Fruit fly (Drosophila melanogaster) whole organism, embryonic: Measurements from ENCODE around the gene CG2182.

Source experiments
- Bgb ChIP-seq: fragments of 200-800 bp; sonication (Bioruptor generic); IDR thresholded peaks from 2 replicates; pipeline ENCODE4 v1.3.6; 2022; ENCODE audit warnings: missing biosample characterization, missing genetic modification characterization; ENCODE audit not compliant: partially characterized antibody
- Blimp-1 ChIP-seq: fragments of 200-800 bp; sonication (Bioruptor generic); optimal IDR thresholded peaks from 3 replicates; lab custom pipeline; 2018; ENCODE audit warnings: missing biosample characterization, missing genetic modification characterization, mild to moderate bottlenecking, moderate library complexity, missing genetic modification reagents
- C15 ChIP-seq: fragments of 200-800 bp; sonication (Bioruptor generic); IDR thresholded peaks from 3 replicates; pipeline ENCODE4 v1.3.6; 2022; ENCODE audit warnings: missing biosample characterization, missing genetic modification characterization
- CG11093 ChIP-seq: fragments of 200-800 bp; sonication (Bioruptor generic); IDR thresholded peaks from 3 replicates; pipeline ENCODE4 v1.3.6; 2022; ENCODE audit warnings: missing biosample characterization, missing genetic modification characterization
- CG11456 ChIP-seq: fragments of 200-800 bp; sonication (Bioruptor generic); IDR thresholded peaks from 3 replicates; pipeline ENCODE4 v1.3.6; 2022; ENCODE audit warnings: missing biosample characterization, missing genetic modification characterization
- CG12104 ChIP-seq: fragments of 200-800 bp; sonication (Bioruptor generic); optimal IDR thresholded peaks from 3 replicates; lab custom pipeline; 2016; ENCODE audit warnings: missing biosample characterization, missing genetic modification characterization
- CG12236 ChIP-seq: fragments of 200-800 bp; sonication (Bioruptor generic); optimal IDR thresholded peaks from 2 replicates; lab custom pipeline; 2016; ENCODE audit warnings: missing biosample characterization, missing genetic modification characterization
- CG12299 ChIP-seq: fragments of 200-800 bp; sonication (Bioruptor generic); optimal IDR thresholded peaks from 2 replicates; lab custom pipeline; 2018; ENCODE audit warnings: missing biosample characterization, mild to moderate bottlenecking, missing genetic modification characterization
- CG12659 ChIP-seq: fragments of 200-800 bp; sonication (Bioruptor generic); optimal IDR thresholded peaks from 3 replicates; lab custom pipeline; 2017; ENCODE audit warnings: mild to moderate bottlenecking, missing biosample characterization, missing genetic modification reagents, missing genetic modification characterization
- CG17359 ChIP-seq: fragments of 200-800 bp; sonication (Bioruptor generic); optimal IDR thresholded peaks from 3 replicates; lab custom pipeline; 2018; ENCODE audit warnings: missing biosample characterization, mild to moderate bottlenecking, missing genetic modification characterization, moderate library complexity
- CG17385 ChIP-seq: fragments of 200-800 bp; sonication (Bioruptor generic); optimal IDR thresholded peaks from 3 replicates; lab custom pipeline; 2018; ENCODE audit warnings: missing biosample characterization, mild to moderate bottlenecking, missing genetic modification characterization
- CG17829 ChIP-seq: fragments of 200-800 bp; optimal IDR thresholded peaks from 2 replicates; lab custom pipeline; 2019; ENCODE audit warnings: missing biosample characterization, mild to moderate bottlenecking, missing genetic modification characterization, moderate library complexity
- CG18619 ChIP-seq: fragments of 200-800 bp; sonication (Bioruptor generic); optimal IDR thresholded peaks from 3 replicates; lab custom pipeline; 2017; ENCODE audit warnings: missing biosample characterization, mild to moderate bottlenecking, missing genetic modification characterization
- CG18764 ChIP-seq: fragments of 200-800 bp; sonication (Bioruptor generic); optimal IDR thresholded peaks from 3 replicates; lab custom pipeline; 2016; ENCODE audit warnings: missing biosample characterization, missing genetic modification characterization
- CG30403 ChIP-seq: fragments of 200-800 bp; sonication (Bioruptor generic); optimal IDR thresholded peaks from 3 replicates; lab custom pipeline; 2016; ENCODE audit warnings: missing biosample characterization, missing genetic modification characterization
- CG3726 ChIP-seq: fragments of 200-800 bp; sonication (Bioruptor generic); IDR thresholded peaks from 3 replicates; pipeline ENCODE4, ENCODE4 v1.3.6; 2022; ENCODE audit warnings: missing biosample characterization, missing genetic modification characterization
- CG8290 ChIP-seq, 3 experiments: fragments of 200-800 bp; sonication (Bioruptor generic); optimal IDR thresholded peaks; 2 replicates each; lab custom pipeline; 2016 to 2019; ENCODE audit warnings: missing biosample characterization in 3 of 3, missing genetic modification characterization in 3 of 3, mild to moderate bottlenecking in 2 of 3, moderate library complexity in 1 of 3
- CG8924 ChIP-seq: fragments of 200-800 bp; optimal IDR thresholded peaks from 3 replicates; lab custom pipeline; 2019; ENCODE audit warnings: missing biosample characterization, mild to moderate bottlenecking, missing genetic modification characterization, moderate library complexity
- CG8944 ChIP-seq: fragments of 200-800 bp; sonication (Bioruptor generic); optimal IDR thresholded peaks from 3 replicates; lab custom pipeline; 2016; ENCODE audit warnings: missing biosample characterization, missing genetic modification characterization
- CG9215 ChIP-seq: fragments of 200-800 bp; sonication (Bioruptor generic); IDR thresholded peaks from 2 replicates; pipeline ENCODE4 v1.3.6; 2022; ENCODE audit warnings: missing biosample characterization, missing genetic modification characterization
- CG9437 ChIP-seq: fragments of 200-800 bp; sonication (Bioruptor generic); optimal IDR thresholded peaks from 2 replicates; lab custom pipeline; 2018; ENCODE audit warnings: missing biosample characterization, mild to moderate bottlenecking, missing genetic modification characterization
- CG9797 ChIP-seq: fragments of 200-800 bp; sonication (Bioruptor generic); optimal IDR thresholded peaks from 3 replicates; lab custom pipeline; 2018; ENCODE audit warnings: missing biosample characterization, mild to moderate bottlenecking, missing genetic modification characterization
- D ChIP-seq, 2 experiments: fragments of 200-800 bp in 1 of 2; fragments of >200 bp in 1 of 2; sonication (Bioruptor generic) in 1 of 2; optimal IDR thresholded peaks; 2 replicates in 1 of 2; 3 replicates in 1 of 2; lab custom pipeline; 2017; ENCODE audit warnings: mild to moderate bottlenecking in 1 of 2, missing biosample characterization in 1 of 2, missing genetic modification characterization in 1 of 2, missing genetic modification reagents in 1 of 2
- Dfd ChIP-seq, 2 experiments: fragments of >200 bp; optimal IDR thresholded peaks; 2 replicates each; lab custom pipeline; 2017; ENCODE audit warnings: missing biosample characterization in 2 of 2, missing genetic modification characterization in 2 of 2
- Gug ChIP-seq: fragments of 200-800 bp; sonication (Bioruptor generic); IDR thresholded peaks from 4 replicates; pipeline ENCODE4 v1.3.6; 2022; ENCODE audit warnings: missing biosample characterization, missing genetic modification characterization
- Hand ChIP-seq: fragments of 200-800 bp; sonication (Bioruptor generic); optimal IDR thresholded peaks from 2 replicates; lab custom pipeline; 2017; ENCODE audit warnings: mild to moderate bottlenecking, missing biosample characterization, missing genetic modification reagents, missing genetic modification characterization
- Hey ChIP-seq: fragments of 200-800 bp; sonication (Bioruptor generic); optimal IDR thresholded peaks from 3 replicates; lab custom pipeline; 2018; ENCODE audit warnings: missing biosample characterization, mild to moderate bottlenecking, missing genetic modification characterization
- HmgZ ChIP-seq: fragments of 200-800 bp; sonication (Bioruptor generic); optimal IDR thresholded peaks from 2 replicates; lab custom pipeline; 2018; ENCODE audit warnings: missing biosample characterization, mild to moderate bottlenecking, missing genetic modification characterization
- NC2β ChIP-seq: fragments of 200-800 bp; sonication (Bioruptor generic); optimal IDR thresholded peaks from 2 replicates; lab custom pipeline; 2016; ENCODE audit warnings: missing biosample characterization, missing genetic modification characterization
- Oli ChIP-seq: fragments of 200-800 bp; sonication (Bioruptor generic); optimal IDR thresholded peaks from 2 replicates; lab custom pipeline; 2018; ENCODE audit warnings: missing biosample characterization, mild to moderate bottlenecking, missing genetic modification characterization, moderate library complexity
- Rx ChIP-seq: fragments of 200-800 bp; sonication (Bioruptor generic); IDR thresholded peaks from 2 replicates; pipeline ENCODE4 v1.3.6; 2022; ENCODE audit warnings: missing biosample characterization, missing genetic modification characterization
- Sox100B ChIP-seq: fragments of 200-800 bp; sonication (Bioruptor generic); optimal IDR thresholded peaks from 3 replicates; lab custom pipeline; 2018; ENCODE audit warnings: missing biosample characterization, mild to moderate bottlenecking, missing genetic modification characterization
- Trl ChIP-seq, 3 experiments: fragments of >200 bp in 2 of 3; fragments of 200-800 bp in 1 of 3; sonication (Bioruptor generic) in 1 of 3; optimal IDR thresholded peaks; 2 replicates in 1 of 3; 3 replicates in 2 of 3; lab custom pipeline; 2016 to 2017; ENCODE audit warnings: missing biosample characterization in 1 of 3, missing genetic modification characterization in 1 of 3
- bigmax ChIP-seq: fragments of 200-800 bp; sonication (Bioruptor generic); optimal IDR thresholded peaks from 2 replicates; lab custom pipeline; 2018; ENCODE audit warnings: missing biosample characterization, mild to moderate bottlenecking, missing genetic modification characterization
- crc ChIP-seq: fragments of 200-800 bp; sonication (Bioruptor generic); optimal IDR thresholded peaks from 2 replicates; lab custom pipeline; 2016; ENCODE audit warnings: missing biosample characterization, missing genetic modification characterization
- dati ChIP-seq: fragments of 200-800 bp; sonication (Bioruptor generic); IDR thresholded peaks from 2 replicates; pipeline ENCODE4 v1.3.6; 2022; ENCODE audit warnings: missing biosample characterization, missing genetic modification characterization
- gce ChIP-seq: fragments of 200-800 bp; sonication (Bioruptor generic); IDR thresholded peaks from 3 replicates; pipeline ENCODE4 v1.3.6; 2022; ENCODE audit warnings: missing biosample characterization, missing genetic modification characterization
- grau ChIP-seq: fragments of 200-800 bp; optimal IDR thresholded peaks from 3 replicates; lab custom pipeline; 2019; ENCODE audit warnings: missing biosample characterization, mild to moderate bottlenecking, missing genetic modification characterization, moderate library complexity
- nau ChIP-seq: fragments of 200-800 bp; sonication (Bioruptor generic); optimal IDR thresholded peaks from 3 replicates; lab custom pipeline; 2017; ENCODE audit warnings: missing biosample characterization, mild to moderate bottlenecking, missing genetic modification characterization, missing genetic modification reagents
- onecut ChIP-seq: fragments of 200-800 bp; sonication (Bioruptor generic); IDR thresholded peaks from 2 replicates; pipeline ENCODE4 v1.3.6; 2022; ENCODE audit warnings: missing biosample characterization, missing genetic modification characterization
- pan ChIP-seq, 4 experiments: fragments of >200 bp in 3 of 4; fragments of 200-800 bp in 1 of 4; sonication (Bioruptor generic) in 1 of 4; optimal IDR thresholded peaks in 3 of 4; IDR thresholded peaks in 1 of 4; 2 replicates each; pipeline versions ENCODE4 v1.3.6 to Lab custom; 2017 to 2022; ENCODE audit warnings: missing biosample characterization in 2 of 4, missing genetic modification characterization in 2 of 4, mixed read lengths in 1 of 4
- pzg ChIP-seq: fragments of 200-800 bp; sonication (Bioruptor generic); optimal IDR thresholded peaks from 3 replicates; lab custom pipeline; 2018; ENCODE audit warnings: missing biosample characterization, mild to moderate bottlenecking, missing genetic modification characterization, moderate library complexity
- rib ChIP-seq: fragments of 200-800 bp; sonication (Bioruptor generic); IDR thresholded peaks from 2 replicates; pipeline ENCODE4 v1.3.6; 2022; ENCODE audit warnings: missing biosample characterization, missing genetic modification characterization
- sima ChIP-seq: fragments of 200-800 bp; sonication (Bioruptor generic); optimal IDR thresholded peaks from 2 replicates; lab custom pipeline; 2016; ENCODE audit warnings: missing biosample characterization, missing genetic modification characterization
- so ChIP-seq: fragments of 200-800 bp; sonication (Bioruptor generic); IDR thresholded peaks from 3 replicates; pipeline ENCODE4 v1.3.6; 2022; ENCODE audit warnings: missing biosample characterization, missing genetic modification characterization
- twi ChIP-seq: fragments of 200-800 bp; optimal IDR thresholded peaks from 2 replicates; lab custom pipeline; 2019; ENCODE audit warnings: missing biosample characterization, mild to moderate bottlenecking, missing genetic modification characterization, moderate library complexity
- vnd ChIP-seq: fragments of 200-800 bp; sonication (Bioruptor generic); IDR thresholded peaks from 3 replicates; pipeline ENCODE4 v1.3.6; 2022; ENCODE audit warnings: missing biosample characterization, missing genetic modification characterization; ENCODE audit not compliant: partially characterized antibody
- yki ChIP-seq: fragments of >200 bp; optimal IDR thresholded peaks from 3 replicates; lab custom pipeline; 2018

CG2182 gene

DNA sequence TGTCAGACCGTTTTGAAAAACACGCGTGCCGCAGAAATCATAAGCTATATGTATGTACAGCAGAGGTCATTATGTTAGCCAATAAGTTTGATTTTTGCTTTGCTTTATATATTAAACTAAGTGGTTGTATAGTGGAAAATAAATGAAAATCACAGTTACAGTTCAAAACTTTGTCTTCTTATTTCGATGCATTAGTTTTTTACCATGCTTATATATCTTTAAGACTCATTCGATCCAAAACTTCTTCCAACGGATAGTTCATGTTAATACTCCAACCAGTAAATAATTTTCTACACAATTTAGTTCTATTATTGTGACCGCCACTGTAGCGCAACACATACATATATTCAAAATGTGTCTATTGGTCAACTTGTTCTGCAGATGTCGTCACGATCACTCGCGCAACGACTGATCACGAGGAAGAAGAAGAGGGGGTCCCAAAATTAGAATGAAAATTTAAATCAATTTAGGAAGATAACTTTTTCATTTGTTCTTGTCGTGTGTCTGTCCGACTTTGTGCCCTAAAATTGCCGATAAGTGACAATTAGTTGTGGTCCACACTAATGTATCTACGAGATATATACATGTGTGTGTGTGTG is 45.9 kb upstream of the CG2182 start (continued):
- no peak for TF ChIP-seq Trl (optimal IDR thresholded peaks at IDR 0.05; lab: Kevin White, UChicago)
- peak; percentile 42 for TF ChIP-seq Trl (GFP tag; optimal IDR thresholded peaks at IDR 0.05; lab: Kevin White, UChicago)
- no peak for TF ChIP-seq Hey (tag; lab: Kevin White, UChicago)
- no peak for TF ChIP-seq Blimp-1 (GFP tag; lab: Kevin White, UChicago)
- TF ChIP-seq CG17385 (GFP tag; lab: Kevin White, UChicago), result peak; percentile 76
- peak; percentile 30; the same call in 1 of the 4 replicates for TF ChIP-seq Gug (GFP tag; lab: Robert Waterston, UW)
- TF ChIP-seq CG18764 (GFP tag; lab: Kevin White, UChicago), result no peak
- TF ChIP-seq D (optimal IDR thresholded peaks at IDR 0.05; lab: Kevin White, UChicago), result no peak
- TF ChIP-seq D (GFP tag; optimal IDR thresholded peaks at IDR 0.05; lab: Kevin White, UChicago), result peak; percentile 68
- no peak for TF ChIP-seq twi (tag; lab: Kevin White, UChicago)
- TF ChIP-seq nau (GFP tag; lab: Kevin White, UChicago), result no peak
- TF ChIP-seq so (GFP tag; lab: Robert Waterston, UW), result no peak; the same call in 2 of the 3 replicates
- peak; percentile 59 for TF ChIP-seq CG9437
- no peak for TF ChIP-seq gce (GFP tag; lab: Robert Waterston, UW)
- TF ChIP-seq CG12236, result no peak
- peak; percentile 44 for TF ChIP-seq CG12299 (tag; lab: Kevin White, UChicago)
- peak; percentile 76 for TF ChIP-seq Oli
- peak; percentile 43; the same call in 1 of the 2 replicates for TF ChIP-seq onecut
- no peak for TF ChIP-seq CG11093 (GFP tag; lab: Robert Waterston, UW)
- TF ChIP-seq CG9797, result no peak
- TF ChIP-seq CG17829, result peak; percentile 80
- peak; percentile 37 for TF ChIP-seq Hand (GFP tag; lab: Kevin White, UChicago)
- 0 out of 2 replicates have a peak, but pooled peaks have one; percentile 12 for TF ChIP-seq Rx (GFP tag; lab: Robert Waterston, UW)
- peak; percentile 35; the same call in 1 of the 2 replicates for TF ChIP-seq CG9215
- no peak for TF ChIP-seq pan (optimal IDR thresholded peaks at IDR 0.05; lab: Kevin White, UChicago)
- peak in 1 of 2 experiments; percentile 45 for TF ChIP-seq pan (GFP tag; optimal IDR thresholded peaks at IDR 0.05 in 1 of 2, IDR thresholded peaks at IDR 0.05 in 1 of 2)
- no peak for TF ChIP-seq CG17359 (tag; lab: Kevin White, UChicago)
- TF ChIP-seq dati, result no peak
- TF ChIP-seq pzg, result no peak
- TF ChIP-seq CG12104 (GFP tag; lab: Kevin White, UChicago), result peak; percentile 29
- no peak for TF ChIP-seq CG8944
- TF ChIP-seq CG8290 (GFP tag; optimal IDR thresholded peaks at IDR 0.05; lab: Kevin White, UChicago), result no peak
- no peak for TF ChIP-seq CG8290 (tag; optimal IDR thresholded peaks at IDR 0.05; lab: Kevin White, UChicago)
- TF ChIP-seq CG18619 (GFP tag; lab: Kevin White, UChicago), result peak; percentile 59
- peak; percentile 62 for TF ChIP-seq CG12659 (GFP tag; lab: Kevin White, UChicago)
- no peak for TF ChIP-seq Sox100B (GFP tag; lab: Kevin White, UChicago)
- TF ChIP-seq CG3726 (GFP tag; lab: Robert Waterston, UW), result no peak
- no peak for TF ChIP-seq NC2β (GFP tag; lab: Kevin White, UChicago)
- TF ChIP-seq Dfd (GFP tag; optimal IDR thresholded peaks at IDR 0.05; lab: Kevin White, UChicago), result no peak
- no peak for TF ChIP-seq rib
- TF ChIP-seq CG11456 (GFP tag; lab: Robert Waterston, UW), result no peak
- TF ChIP-seq bigmax (GFP tag; lab: Kevin White, UChicago), result no peak
- no peak for TF ChIP-seq yki (lab: Kevin White, UChicago)
- TF ChIP-seq Bgb (GFP tag; lab: Robert Waterston, UW), result no peak
- TF ChIP-seq grau (tag; lab: Kevin White, UChicago), result peak; percentile 82
- no peak for TF ChIP-seq C15
- TF ChIP-seq sima (GFP tag; lab: Kevin White, UChicago), result no peak
- TF ChIP-seq CG8924 (tag; lab: Kevin White, UChicago), result peak; percentile 81
- no peak for TF ChIP-seq crc
- peak; percentile 69 for TF ChIP-seq CG30403 (GFP tag; lab: Kevin White, UChicago)
- peak; percentile 24 for TF ChIP-seq HmgZ (tag; lab: Kevin White, UChicago)
- no peak for TF ChIP-seq vnd (GFP tag; lab: Robert Waterston, UW)
